Fruit fly (Drosophila melanogaster): ENCODE results near the gene CG12795.

Gene CG12795

DNA sequence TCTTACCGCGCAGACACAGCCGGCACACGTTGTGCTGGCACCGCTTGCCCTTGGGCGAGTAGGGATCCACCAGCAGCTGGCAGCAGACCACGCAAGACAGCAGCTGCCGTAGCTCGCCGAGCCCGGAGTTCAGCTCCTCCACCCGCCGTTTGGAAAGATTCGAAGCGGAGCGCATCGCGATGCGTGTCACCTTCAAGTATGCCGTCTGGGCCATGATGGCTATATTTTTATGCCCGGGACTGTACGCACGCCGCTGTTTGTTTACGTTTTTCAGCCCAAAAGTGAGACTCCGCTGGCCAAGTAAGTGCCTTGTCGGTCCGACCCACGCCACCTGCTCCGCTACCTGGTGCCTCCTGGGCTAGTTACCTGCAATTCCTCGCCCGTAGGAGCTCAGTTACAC is 13.2 kb downstream of the CG12795 start:
- TF ChIP-seq CG11696 (GFP tag; IDR thresholded peaks at IDR 0.05) (peak; percentile 76), Nf-YA (GFP tag; IDR thresholded peaks at IDR 0.05) (0 out of 2 replicates have a peak, but pooled peaks have one; percentile 11), CG11695 (GFP tag; IDR thresholded peaks at IDR 0.05) (peak; percentile 45; the same call in 2 of the 3 replicates), Drgx (GFP tag; IDR thresholded peaks at IDR 0.05) (0 out of 2 replicates have a peak, but pooled peaks have one; percentile 16), Med (GFP tag) (peak; percentile 51), slbo (GFP tag; IDR thresholded peaks at IDR 0.05) (0 out of 2 replicates have a peak, but pooled peaks have one; percentile 18), Rfx (GFP tag; IDR thresholded peaks at IDR 0.05) (0 out of 2 replicates have a peak, but pooled peaks have one; percentile 20), CG14860 (GFP tag; IDR thresholded peaks at IDR 0.05; ENCODE audit: partially characterized antibody) (no peak), sens (GFP tag) (peak; percentile 24), CG11093 (GFP tag; IDR thresholded peaks at IDR 0.05) (no peak)

DNA sequence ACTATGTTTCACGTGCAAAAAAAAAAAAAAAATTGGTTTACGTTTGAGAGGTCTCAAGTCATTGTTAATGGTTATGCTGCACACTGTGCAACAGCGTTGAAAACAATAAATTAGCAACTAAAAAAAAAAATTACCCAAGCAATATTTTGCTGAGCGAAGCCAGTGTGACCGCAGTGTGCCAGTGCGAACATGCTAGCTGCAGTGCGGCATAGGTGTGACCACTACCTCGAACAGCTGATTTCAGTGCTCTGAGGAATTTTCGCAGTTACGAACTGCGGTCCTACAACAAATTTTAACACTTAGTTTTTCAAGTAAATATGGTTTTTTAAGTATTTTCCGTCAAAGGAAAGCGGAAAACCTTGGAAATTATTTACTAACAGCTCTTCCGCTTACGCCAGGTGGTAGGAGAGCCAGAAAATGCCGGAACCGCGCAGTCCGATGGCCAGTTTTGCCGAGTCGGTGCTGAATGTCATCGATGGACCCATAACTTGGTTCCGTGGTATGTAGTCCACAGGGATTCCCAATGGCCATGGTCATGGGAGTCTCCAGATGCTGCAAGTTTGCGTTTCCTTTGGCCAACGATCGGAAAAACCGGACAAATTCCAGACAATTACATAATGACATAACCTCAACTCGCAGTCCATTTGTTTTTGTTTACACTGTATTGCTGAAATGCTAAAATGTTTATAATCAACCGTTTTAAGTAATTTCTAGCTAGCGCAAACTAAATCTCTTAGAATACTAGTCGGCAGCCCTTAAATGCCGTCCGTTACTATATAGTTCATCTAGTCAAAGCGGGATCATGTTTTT is 13.9 kb downstream of the CG12795 start, which contains the start of the genes msl-2 and ND-PDSW:
Gene msl-2, minus strand, starts transcription at position 195 of the 810 bp plus-strand sequence.
Gene ND-PDSW, plus strand, starts transcription at position 240 of the 810 bp plus-strand sequence.
- TF ChIP-seq sr (GFP tag; IDR thresholded peaks at IDR 0.05) (no peak), caup (GFP tag; optimal IDR thresholded peaks at IDR 0.05; ENCODE audit: severe bottlenecking) (no peak), abd-A (tag; optimal IDR thresholded peaks at IDR 0.05) (no peak), CG15514 (GFP tag; optimal IDR thresholded peaks at IDR 0.05) (peak; percentile 42), MESR4 (GFP tag; optimal IDR thresholded peaks at IDR 0.05) (peak; percentile 37), slbo (GFP tag; IDR thresholded peaks at IDR 0.05) (no peak), ash1 (GFP tag; optimal IDR thresholded peaks at IDR 0.05) (no peak), ERR (GFP tag; optimal IDR thresholded peaks at IDR 0.05) (no peak), crc (GFP tag; optimal IDR thresholded peaks at IDR 0.05) (no peak), maf-S (GFP tag; optimal IDR thresholded peaks at IDR 0.05) (no peak), Dref (GFP tag; IDR thresholded peaks at IDR 0.05) (peak; percentile 33; the same call in 1 of the 2 replicates), CG12391 (tag; optimal IDR thresholded peaks at IDR 0.05) (peak; percentile 12), nmo (GFP tag; optimal IDR thresholded peaks at IDR 0.05) (peak; percentile 37), nom (GFP tag; optimal IDR thresholded peaks at IDR 0.05) (no peak), exex (tag; optimal IDR thresholded peaks at IDR 0.05) (no peak), pnt (GFP tag; optimal IDR thresholded peaks at IDR 0.05) (no peak), CG7786 (GFP tag; optimal IDR thresholded peaks at IDR 0.05) (no peak), D (optimal IDR thresholded peaks at IDR 0.05) (no peak), D (GFP tag; optimal IDR thresholded peaks at IDR 0.05) (no peak), nerfin-1 (tag; optimal IDR thresholded peaks at IDR 0.05) (peak; percentile 19), bbx (GFP tag; IDR thresholded peaks at IDR 0.05; ENCODE audit: partially characterized antibody) (peak; percentile 21; the same call in 1 of the 2 replicates), Dp (GFP tag; optimal IDR thresholded peaks at IDR 0.05) (peak; percentile 20), esg (GFP tag; conservative IDR thresholded peaks at IDR 0.05) (no peak), PHDP (tag; optimal IDR thresholded peaks at IDR 0.05) (no peak), CG3847 (GFP tag; IDR thresholded peaks at IDR 0.05) (no peak; the same call in 1 of the 2 replicates), nau (GFP tag; optimal IDR thresholded peaks at IDR 0.05) (no peak), Ada2b (GFP tag; IDR thresholded peaks at IDR 0.05) (no peak), sqz (GFP tag; optimal IDR thresholded peaks at IDR 0.05) (no peak), Ets97D (GFP tag; optimal IDR thresholded peaks at IDR 0.05) (peak; percentile 20), tgo (GFP tag; IDR thresholded peaks at IDR 0.05) (no peak), CG12659 (GFP tag; optimal IDR thresholded peaks at IDR 0.05) (peak; percentile 62), CG17568 (GFP tag; optimal IDR thresholded peaks at IDR 0.05) (no peak), CG4424 (GFP tag; optimal IDR thresholded peaks at IDR 0.05) (no peak), Doc2 (GFP tag; IDR thresholded peaks at IDR 0.05) (no peak), CG18619 (GFP tag; optimal IDR thresholded peaks at IDR 0.05) (no peak), Tbp (GFP tag; optimal IDR thresholded peaks at IDR 0.05) (no peak), HLHmδ (GFP tag; optimal IDR thresholded peaks at IDR 0.05) (peak; percentile 22), sna (GFP tag; IDR thresholded peaks at IDR 0.05; ENCODE audit: partially characterized antibody) (no peak), CG11504 (tag; optimal IDR thresholded peaks at IDR 0.05) (no peak)
